Fruit fly (Drosophila melanogaster): ENCODE measurements around the gene SamDC.

The SamDC gene

DNA sequence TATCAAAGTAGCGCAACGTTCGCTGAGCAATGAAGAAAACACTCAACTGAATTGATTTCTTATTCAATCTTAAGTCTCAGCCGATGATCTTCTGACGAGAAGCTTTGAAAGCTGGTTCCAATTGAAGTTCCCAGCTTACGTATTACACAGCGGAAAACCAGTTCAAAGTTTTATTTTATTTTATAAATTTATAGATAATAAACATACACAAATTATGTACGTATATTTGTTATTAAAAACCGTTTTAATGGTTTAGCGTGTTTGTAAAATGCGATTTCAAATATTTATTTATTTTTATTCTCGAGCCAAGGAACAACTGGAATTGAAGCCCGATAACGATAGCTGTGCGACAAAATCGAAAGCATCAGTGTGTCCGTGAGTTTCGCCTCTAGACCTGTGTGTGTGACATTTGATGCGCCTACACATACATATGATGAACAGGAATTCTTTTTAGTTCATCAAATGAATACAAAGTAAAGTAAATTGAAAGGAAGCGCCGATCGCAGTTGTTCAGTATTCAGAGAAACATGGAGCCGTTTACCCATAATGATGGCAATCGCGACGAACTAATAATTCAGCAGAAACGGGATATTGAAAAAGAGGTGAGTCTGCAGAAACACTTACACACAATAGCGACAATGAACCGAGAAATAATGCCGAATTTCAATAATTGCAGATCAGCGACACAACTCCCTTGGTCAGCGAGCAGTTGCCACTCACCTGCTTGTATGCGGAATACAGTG is 32.6 kb upstream of the SamDC start, which contains the start of the genes CG5390 and CG4968:
Gene CG5390, minus strand, starts transcription at position 77 of the 743 bp plus-strand sequence.
Gene CG4968, plus strand, starts transcription at position 405 of the 743 bp plus-strand sequence.
- TF ChIP-seq CG8478 (optimal IDR thresholded peaks at IDR 0.05) (no peak), Dll (optimal IDR thresholded peaks at IDR 0.05) (no peak), usp (GFP tag; optimal IDR thresholded peaks at IDR 0.05) (no peak), EcR (GFP tag; optimal IDR thresholded peaks at IDR 0.05) (no peak), pan (optimal IDR thresholded peaks at IDR 0.05) (no peak), psq (optimal IDR thresholded peaks at IDR 0.05) (no peak)

DNA sequence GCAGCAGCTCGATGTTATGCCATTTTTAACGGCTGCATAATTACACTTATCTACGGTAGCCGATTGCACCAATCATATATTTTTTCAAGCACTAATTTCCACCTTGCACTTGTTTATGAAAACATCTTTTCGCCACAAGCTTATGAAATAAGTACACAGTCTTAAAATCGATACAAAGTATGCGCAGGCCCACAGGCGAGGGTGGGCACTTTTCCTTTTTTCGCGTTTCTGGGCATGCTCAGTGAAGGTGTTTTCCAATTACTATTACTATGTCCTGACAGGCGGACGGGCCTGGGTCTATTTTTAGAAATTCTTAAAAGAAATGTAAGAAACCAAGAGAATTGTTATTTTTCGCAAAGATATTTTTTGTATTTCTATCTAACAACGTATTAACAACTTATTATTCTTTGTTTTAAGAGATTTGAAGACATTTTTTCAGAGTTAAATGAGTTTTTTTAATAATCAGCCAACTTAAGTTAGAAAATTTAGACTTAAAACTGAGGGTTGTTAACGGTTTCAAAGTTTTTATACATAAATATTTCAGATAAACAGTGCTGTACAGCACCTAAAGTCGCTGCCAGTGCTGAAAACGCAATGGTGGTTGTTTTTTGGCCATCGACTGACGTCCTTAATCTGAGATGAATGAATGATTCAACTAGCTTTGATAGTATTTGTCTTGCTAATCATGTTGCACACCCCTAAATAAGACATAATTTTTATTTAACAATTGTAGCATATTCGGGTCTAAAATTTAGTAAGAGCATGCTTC is 28.5 kb upstream of the SamDC start, which contains the start of gene Cdk5alpha:
Gene Cdk5alpha, minus strand, starts transcription at position 343 of the 769 bp plus-strand sequence.
- TF ChIP-seq Dll (optimal IDR thresholded peaks at IDR 0.05) (no peak), psq (optimal IDR thresholded peaks at IDR 0.05) (no peak), pan (optimal IDR thresholded peaks at IDR 0.05) (no peak), CG8478 (optimal IDR thresholded peaks at IDR 0.05) (no peak), EcR (GFP tag; optimal IDR thresholded peaks at IDR 0.05) (no peak), usp (GFP tag; optimal IDR thresholded peaks at IDR 0.05) (no peak)

DNA sequence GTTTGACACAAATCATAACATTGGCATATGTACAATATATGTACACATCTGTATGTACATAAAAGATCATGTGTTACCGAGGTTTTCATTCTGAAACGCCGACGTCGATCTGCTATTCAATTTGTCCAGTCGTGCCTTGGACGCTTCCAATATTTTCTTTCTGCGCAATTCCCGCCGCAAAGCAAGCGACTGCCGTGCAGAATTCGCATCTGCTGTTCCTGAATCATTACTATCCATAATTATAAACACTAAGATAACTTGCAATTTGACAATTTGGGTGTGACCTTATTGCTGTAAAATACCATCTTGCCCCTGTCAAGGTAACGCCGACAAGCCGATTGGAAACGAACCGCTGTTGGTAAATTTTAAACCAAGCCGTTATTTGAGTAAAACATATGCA is 27.4 kb upstream of the SamDC start:
- TF ChIP-seq usp (GFP tag; optimal IDR thresholded peaks at IDR 0.05): no peak
- TF ChIP-seq Dll (optimal IDR thresholded peaks at IDR 0.05): no peak
- no peak for TF ChIP-seq CG8478 (optimal IDR thresholded peaks at IDR 0.05)
- TF ChIP-seq EcR (GFP tag; optimal IDR thresholded peaks at IDR 0.05): no peak
- TF ChIP-seq pan (optimal IDR thresholded peaks at IDR 0.05): no peak

DNA sequence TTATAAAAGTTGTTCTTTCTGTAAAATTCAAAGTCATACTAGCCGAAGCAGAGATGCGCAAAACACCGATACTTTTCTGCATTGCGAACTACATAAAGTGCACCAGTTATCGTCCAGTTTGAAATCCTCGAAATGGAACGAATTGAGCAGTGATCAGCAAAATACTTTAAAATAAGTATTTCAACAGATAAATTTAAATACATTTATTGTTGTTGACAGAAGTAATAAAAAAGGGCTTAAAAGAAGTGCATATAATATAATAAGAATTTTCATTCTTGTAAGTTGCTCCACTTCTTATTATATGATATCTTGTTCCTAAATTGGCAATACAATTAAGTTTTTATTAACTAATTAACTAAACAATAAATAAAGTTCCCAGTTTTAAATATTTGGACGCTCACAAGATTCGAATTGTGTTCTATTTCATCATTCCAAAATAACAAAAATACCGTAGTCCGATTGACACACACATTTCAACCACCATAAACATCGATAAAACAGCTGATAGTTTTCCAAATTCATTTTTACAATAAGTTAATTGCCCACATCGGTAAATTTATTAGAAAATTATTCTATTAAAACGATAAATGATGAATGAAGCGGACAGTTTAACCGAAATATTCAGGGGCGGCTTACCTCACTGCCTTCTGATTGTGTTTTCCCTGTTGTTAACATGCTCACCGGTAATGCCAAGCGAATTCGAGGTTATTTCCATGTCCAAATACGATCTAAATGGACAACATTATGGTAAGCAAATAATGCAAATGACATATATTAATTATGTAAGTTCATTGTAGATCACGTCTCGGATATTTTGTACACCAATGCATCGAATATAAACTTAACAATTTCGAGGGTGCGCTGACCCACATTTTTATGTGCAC is 24.7 kb upstream of the SamDC start, which contains the start of the genes Usp14 and CG4972:
Gene Usp14, minus strand, starts transcription at position 70 of the 884 bp plus-strand sequence.
Gene CG4972, plus strand, starts transcription at position 466 of the 884 bp plus-strand sequence.
- no peak for TF ChIP-seq psq (optimal IDR thresholded peaks at IDR 0.05)
- no peak for TF ChIP-seq usp (GFP tag; optimal IDR thresholded peaks at IDR 0.05)
- TF ChIP-seq EcR (GFP tag; optimal IDR thresholded peaks at IDR 0.05): no peak
- TF ChIP-seq CG8478 (optimal IDR thresholded peaks at IDR 0.05): no peak

DNA sequence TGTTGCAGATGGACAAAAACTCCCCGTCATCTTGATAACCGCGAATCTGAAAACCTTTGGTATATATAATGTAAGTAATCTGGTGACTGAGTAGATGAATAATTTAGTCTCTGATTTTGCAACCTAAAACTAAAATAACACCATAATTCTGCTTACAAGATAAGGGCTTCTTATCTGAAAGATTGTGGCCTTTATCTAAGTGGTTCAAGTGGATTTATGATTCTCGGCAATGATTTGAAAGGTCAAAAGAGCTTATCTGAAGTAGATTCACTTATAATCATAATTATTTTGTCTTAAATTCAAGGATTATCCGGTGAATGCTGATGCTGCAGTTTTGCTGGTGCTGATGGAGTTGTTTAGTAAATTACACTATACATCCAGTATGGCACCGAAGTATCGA is 23.4 kb upstream of the SamDC start:
- TF ChIP-seq Dll (optimal IDR thresholded peaks at IDR 0.05) (no peak), EcR (GFP tag; optimal IDR thresholded peaks at IDR 0.05) (no peak), usp (GFP tag; optimal IDR thresholded peaks at IDR 0.05) (no peak), CG8478 (optimal IDR thresholded peaks at IDR 0.05) (no peak), pan (optimal IDR thresholded peaks at IDR 0.05) (no peak), psq (optimal IDR thresholded peaks at IDR 0.05) (no peak)

DNA sequence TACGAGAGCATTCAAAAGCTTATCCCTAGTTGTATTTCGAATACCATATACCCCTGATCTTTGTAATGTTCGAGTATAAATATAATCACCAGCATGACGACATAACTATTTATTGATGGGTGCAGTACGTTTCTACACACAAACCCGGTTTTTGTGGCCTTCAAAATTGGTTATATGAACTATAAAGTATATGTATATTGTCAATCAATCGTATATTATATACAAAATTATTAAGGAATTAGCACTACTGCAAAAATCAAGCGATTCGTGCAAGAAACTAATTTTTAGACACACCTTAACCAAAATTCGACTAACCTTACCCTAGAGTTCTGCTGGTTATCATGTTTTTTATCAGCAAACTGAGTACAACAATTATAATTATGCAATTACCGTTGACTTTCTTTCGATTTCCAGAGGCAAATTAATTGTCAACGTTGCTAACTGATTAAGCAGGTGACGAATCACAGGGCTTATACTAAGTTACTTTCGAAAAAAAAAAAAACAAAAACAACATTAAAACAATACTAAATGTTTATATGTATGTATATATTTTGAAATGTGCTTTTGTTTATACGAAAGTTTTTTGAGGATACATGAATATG is 19.0 kb upstream of the SamDC start:
- no peak for TF ChIP-seq EcR (GFP tag; optimal IDR thresholded peaks at IDR 0.05)
- no peak for TF ChIP-seq psq (optimal IDR thresholded peaks at IDR 0.05)
- no peak for TF ChIP-seq CG8478 (optimal IDR thresholded peaks at IDR 0.05)
- no peak for TF ChIP-seq usp (GFP tag; optimal IDR thresholded peaks at IDR 0.05)
- no peak for TF ChIP-seq pan (optimal IDR thresholded peaks at IDR 0.05)
- TF ChIP-seq Dll (optimal IDR thresholded peaks at IDR 0.05): no peak

DNA sequence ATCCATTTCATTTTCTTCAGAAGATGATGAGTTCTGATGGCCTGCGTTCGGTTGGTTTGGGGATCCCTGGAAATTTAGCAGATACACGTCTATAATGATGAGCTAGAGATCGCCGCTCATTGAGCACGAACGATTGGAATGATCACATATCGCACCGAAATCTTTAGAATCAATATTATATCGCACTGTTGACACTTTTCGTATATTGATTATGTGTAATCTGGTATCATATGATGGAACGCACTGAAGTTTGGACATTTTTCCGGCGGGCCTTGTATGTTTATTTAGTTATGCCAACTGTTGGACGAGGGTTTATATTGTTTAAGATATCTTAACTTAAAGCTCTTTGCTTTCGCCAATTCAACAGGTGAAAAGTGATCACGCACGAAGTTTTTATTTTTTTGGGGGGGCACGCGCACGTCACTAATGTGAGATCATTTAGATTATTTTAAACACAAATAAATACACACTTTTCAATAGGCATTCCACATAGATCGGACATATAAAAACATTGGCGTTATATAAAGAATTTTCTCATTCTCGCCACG is 18.1 kb upstream of the SamDC start:
- TF ChIP-seq usp (GFP tag; optimal IDR thresholded peaks at IDR 0.05) (no peak), CG8478 (optimal IDR thresholded peaks at IDR 0.05) (no peak), psq (optimal IDR thresholded peaks at IDR 0.05) (no peak)

DNA sequence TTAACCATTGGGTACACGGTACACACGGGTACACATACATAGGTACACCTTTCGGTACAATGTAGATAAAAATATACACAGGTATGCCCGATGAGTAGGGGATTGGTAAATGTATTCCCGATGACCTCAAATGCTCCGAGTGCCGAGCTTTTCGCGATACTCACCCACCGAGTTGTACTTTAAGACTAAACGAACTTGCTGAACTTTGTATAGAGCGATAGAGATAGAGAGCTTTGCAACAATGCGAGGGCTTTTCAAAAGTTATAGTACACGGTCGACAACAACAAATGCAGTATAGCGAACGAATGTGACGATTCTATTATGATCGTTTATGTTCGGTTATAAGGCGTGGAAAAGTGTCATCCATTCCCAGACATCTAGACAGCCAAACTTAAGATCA is 17.6 kb upstream of the SamDC start:
- TF ChIP-seq EcR (GFP tag; optimal IDR thresholded peaks at IDR 0.05) (peak in 1 of 2 experiments; percentile 41), usp (GFP tag; optimal IDR thresholded peaks at IDR 0.05) (no peak)

DNA sequence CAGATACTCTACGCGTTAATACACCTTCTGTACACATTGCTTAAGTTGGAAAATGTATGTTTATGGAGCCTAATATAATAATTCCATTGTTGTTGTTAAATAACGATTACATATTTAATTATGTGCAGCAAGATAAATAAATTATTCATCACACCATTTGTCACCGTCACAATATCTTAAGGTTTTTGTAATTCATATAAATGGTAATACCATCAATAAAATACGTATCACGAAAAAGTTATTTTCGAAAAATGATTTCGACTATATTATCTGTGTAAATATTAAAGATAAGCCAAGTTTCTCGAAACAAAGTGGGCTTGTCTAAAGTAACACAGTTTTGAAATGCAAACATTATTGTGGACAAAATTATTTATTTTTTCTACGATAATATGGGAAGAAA is 17.1 kb upstream of the SamDC start, which contains the start of gene CG4995:
Gene CG4995, plus strand, starts transcription at position 301 of the 400 bp plus-strand sequence.
- TF ChIP-seq psq (optimal IDR thresholded peaks at IDR 0.05): no peak
- no peak for TF ChIP-seq usp (GFP tag; optimal IDR thresholded peaks at IDR 0.05)
- no peak for TF ChIP-seq CG8478 (optimal IDR thresholded peaks at IDR 0.05)
- TF ChIP-seq EcR (GFP tag; optimal IDR thresholded peaks at IDR 0.05): no peak
- TF ChIP-seq pan (optimal IDR thresholded peaks at IDR 0.05): no peak
- no peak for TF ChIP-seq Dll (optimal IDR thresholded peaks at IDR 0.05)

DNA sequence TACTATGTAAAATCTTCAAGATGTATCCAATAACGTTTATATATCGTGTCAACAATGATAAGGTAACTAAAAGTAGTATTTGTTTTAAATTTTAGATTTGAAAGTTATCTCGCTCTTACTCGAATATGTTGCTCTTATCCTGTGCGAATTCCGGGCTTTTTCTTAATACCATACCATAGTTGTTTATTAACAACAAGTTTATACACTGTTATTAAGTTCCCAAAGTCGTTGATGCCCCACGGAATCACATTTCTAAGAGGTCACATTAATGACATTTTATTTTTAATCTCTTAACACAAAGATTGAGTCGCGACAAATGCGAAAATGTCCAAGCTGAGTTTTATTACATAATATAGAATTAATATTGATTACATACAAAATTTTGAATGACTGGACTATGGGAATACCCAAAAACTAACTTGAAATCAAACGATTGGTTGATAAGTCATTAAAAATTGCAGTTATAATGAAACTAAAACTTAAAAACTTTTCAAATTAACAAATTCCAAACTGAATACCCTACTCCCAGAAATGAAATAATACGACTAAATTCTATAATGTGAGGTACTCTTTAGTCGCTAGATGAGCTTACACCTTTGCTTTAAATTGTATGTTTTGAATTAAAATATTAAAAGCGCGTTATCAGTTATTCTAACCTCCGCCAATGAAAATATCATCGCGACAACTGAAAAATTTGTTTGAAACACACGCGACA is 16.3 kb upstream of the SamDC start, which contains the start of gene CG5381:
Gene CG5381, minus strand, starts transcription at position 330 of the 715 bp plus-strand sequence.
- no peak for TF ChIP-seq pan (optimal IDR thresholded peaks at IDR 0.05)
- TF ChIP-seq usp (GFP tag; optimal IDR thresholded peaks at IDR 0.05): no peak
- TF ChIP-seq EcR (GFP tag; optimal IDR thresholded peaks at IDR 0.05): no peak
- no peak for TF ChIP-seq Dll (optimal IDR thresholded peaks at IDR 0.05)
- TF ChIP-seq CG8478 (optimal IDR thresholded peaks at IDR 0.05): no peak
- no peak for TF ChIP-seq psq (optimal IDR thresholded peaks at IDR 0.05)

All from whole organism.